Fruit fly (Drosophila melanogaster): ENCODE data around the gene Hydr2.

DNA sequence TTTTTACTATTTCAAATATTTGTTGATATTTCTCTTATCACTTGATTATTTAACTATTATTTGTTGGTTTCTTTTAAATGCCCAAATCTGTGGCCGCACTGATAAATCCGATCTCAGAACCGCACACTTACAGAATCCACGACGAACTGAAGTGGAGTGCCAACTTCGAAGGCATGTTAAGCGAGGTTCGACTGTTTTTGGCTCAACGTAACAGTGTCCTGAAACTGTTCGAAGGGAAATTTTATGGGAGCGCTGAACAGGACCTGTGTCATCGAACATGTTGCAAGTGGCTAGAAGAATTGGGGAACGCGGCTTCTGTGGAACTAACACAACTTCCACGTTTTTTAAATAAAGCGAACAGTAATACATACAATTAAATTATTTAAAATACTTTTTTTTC, 36.1 kb downstream of the Hydr2 start:
- TF ChIP-seq Hr83 (GFP tag; optimal IDR thresholded peaks at IDR 0.05; ENCODE audit: poor library complexity, severe bottlenecking) (no peak), br (GFP tag; optimal IDR thresholded peaks at IDR 0.05) (no peak), Sp1 (GFP tag; optimal IDR thresholded peaks at IDR 0.05) (no peak), HLH106 (tag; optimal IDR thresholded peaks at IDR 0.05) (no peak), lola (GFP tag; optimal IDR thresholded peaks at IDR 0.05) (no peak), Hr78 (GFP tag; optimal IDR thresholded peaks at IDR 0.05) (no peak), h (GFP tag; optimal IDR thresholded peaks at IDR 0.05) (no peak)
